Worm (Caenorhabditis elegans) whole organism, L1 larva: ENCODE measurements around the gene C50C3.5.

Experiments used
- C16A3.4 ChIP-seq: fragments of 150-350 bp; optimal IDR thresholded peaks from 2 replicates; lab custom pipeline; 2014; ENCODE audit warnings: missing biosample characterization, missing genetic modification characterization
- C34B4.2 ChIP-seq: sonication (generic microtip); optimal IDR thresholded peaks from 2 replicates; lab custom pipeline; 2017; ENCODE audit warnings: mild to moderate bottlenecking, missing genetic modification characterization, missing compliant biosample characterization
- Y116A8C.19 ChIP-seq: sonication (generic microtip); optimal IDR thresholded peaks from 2 replicates; lab custom pipeline; 2016; ENCODE audit warnings: missing compliant biosample characterization, missing genetic modification characterization, borderline replicate concordance
- aly-2 ChIP-seq: fragments of 150-350 bp; optimal IDR thresholded peaks from 2 replicates; lab custom pipeline; 2014; ENCODE audit warnings: missing biosample characterization, missing genetic modification characterization
- ama-1 ChIP-seq: fragments of 150-350 bp; optimal IDR thresholded peaks from 2 replicates; lab custom pipeline; 2014
- blmp-1 ChIP-seq: fragments of 150-350 bp; optimal IDR thresholded peaks from 2 replicates; lab custom pipeline; 2014; ENCODE audit warnings: missing biosample characterization, missing genetic modification characterization
- dsc-1 ChIP-seq: sonication (generic microtip); optimal IDR thresholded peaks from 2 replicates; lab custom pipeline; 2016; ENCODE audit warnings: mild to moderate bottlenecking, missing genetic modification characterization, missing compliant biosample characterization
- efl-1 ChIP-seq, 4 experiments: fragments of 150-350 bp; optimal IDR thresholded peaks in 3 of 4; peaks in 1 of 4; 1 replicate in 1 of 4; 2 replicates in 3 of 4; lab custom pipeline; 2014; ENCODE audit warnings: missing biosample characterization in 2 of 4, missing genetic modification characterization in 2 of 4, missing genetic modification reagents in 2 of 4
- egl-13 ChIP-seq: sonication (generic microtip); optimal IDR thresholded peaks from 2 replicates; lab custom pipeline; 2016; ENCODE audit warnings: missing genotype, missing genetic modification reagents, missing genetic modification characterization, missing compliant biosample characterization
- elt-3 ChIP-seq, 6 experiments: fragments of 150-350 bp in 1 of 6; sonication (generic microtip); optimal IDR thresholded peaks; 2 replicates each; lab custom pipeline; 2017 to 2018; ENCODE audit warnings: missing biosample characterization in 6 of 6, missing genetic modification characterization in 6 of 6, inconsistent platforms in 1 of 6
- fkh-8 ChIP-seq: sonication (generic microtip); optimal IDR thresholded peaks from 2 replicates; lab custom pipeline; 2016; ENCODE audit warnings: mild to moderate bottlenecking, missing genetic modification characterization, missing compliant biosample characterization
- isw-1 ChIP-seq: fragments of 200-800 bp; sonication (Bioruptor generic); IDR thresholded peaks from 2 replicates; pipeline ENCODE4 v1.3.6; 2022; ENCODE audit warnings: missing genetic modification characterization, missing compliant biosample characterization
- jun-1 ChIP-seq: fragments of 150-350 bp; optimal IDR thresholded peaks from 2 replicates; lab custom pipeline; 2014; ENCODE audit warnings: missing biosample characterization, missing genetic modification reagents, missing genetic modification characterization
- lin-14 ChIP-seq: fragments of 200-800 bp; sonication (Bioruptor generic); optimal IDR thresholded peaks from 2 replicates; lab custom pipeline; 2018; ENCODE audit warnings: mild to moderate bottlenecking, missing genetic modification characterization, moderate library complexity, missing compliant biosample characterization
- lin-15B ChIP-seq: fragments of 150-350 bp; sonication (generic microtip); optimal IDR thresholded peaks from 3 replicates; lab custom pipeline; 2014; ENCODE audit warnings: missing biosample characterization, missing genetic modification characterization
- lin-35 ChIP-seq, 2 experiments: fragments of 150-350 bp; optimal IDR thresholded peaks; 2 replicates each; lab custom pipeline; 2014; ENCODE audit warnings: missing biosample characterization in 2 of 2, missing genetic modification characterization in 2 of 2, missing genetic modification reagents in 2 of 2
- lir-3 ChIP-seq: sonication (generic microtip); optimal IDR thresholded peaks from 2 replicates; lab custom pipeline; 2016; ENCODE audit warnings: mild to moderate bottlenecking, missing genetic modification characterization, moderate library complexity, missing compliant biosample characterization; ENCODE audit not compliant: poor library complexity
- lsy-2 ChIP-seq, 2 experiments: fragments of 150-350 bp; optimal IDR thresholded peaks; 2 replicates each; lab custom pipeline; 2014; ENCODE audit warnings: missing biosample characterization in 2 of 2, missing genetic modification characterization in 2 of 2
- mab-9 ChIP-seq: fragments of 200-800 bp; sonication (Bioruptor generic); IDR thresholded peaks from 2 replicates; pipeline ENCODE4 v1.3.6; 2022; ENCODE audit warnings: missing genetic modification reagents, missing genetic modification characterization, missing compliant biosample characterization
- mdl-1 ChIP-seq, 2 experiments: fragments of 150-350 bp; optimal IDR thresholded peaks; 2 replicates each; lab custom pipeline; 2014 to 2017; ENCODE audit warnings: missing biosample characterization in 2 of 2, missing genetic modification characterization in 2 of 2, inconsistent platforms in 1 of 2
- nhr-237 ChIP-seq: fragments of 150-350 bp; optimal IDR thresholded peaks from 2 replicates; lab custom pipeline; 2014; ENCODE audit warnings: missing biosample characterization, missing genetic modification characterization
- nhr-76 ChIP-seq: sonication (generic microtip); optimal IDR thresholded peaks from 2 replicates; lab custom pipeline; 2017; ENCODE audit warnings: missing biosample characterization, missing genetic modification characterization
- nhr-84 ChIP-seq: sonication (generic microtip); optimal IDR thresholded peaks from 2 replicates; lab custom pipeline; 2017; ENCODE audit warnings: missing biosample characterization, missing genetic modification characterization
- nhr-90 ChIP-seq: sonication (generic microtip); optimal IDR thresholded peaks from 2 replicates; lab custom pipeline; 2016; ENCODE audit warnings: mild to moderate bottlenecking, missing genetic modification characterization, missing compliant biosample characterization; ENCODE audit not compliant: poor library complexity
- pax-3 ChIP-seq: fragments of 200-800 bp; sonication (Bioruptor generic); optimal IDR thresholded peaks from 2 replicates; lab custom pipeline; 2018; ENCODE audit warnings: mild to moderate bottlenecking, missing genetic modification characterization, moderate library complexity, missing compliant biosample characterization
- pqm-1 ChIP-seq: sonication (generic microtip); optimal IDR thresholded peaks from 3 replicates; lab custom pipeline; 2017; ENCODE audit warnings: missing biosample characterization, missing genetic modification characterization
- skn-1 ChIP-seq: fragments of 150-350 bp; optimal IDR thresholded peaks from 2 replicates; lab custom pipeline; 2014; ENCODE audit warnings: missing biosample characterization, missing genetic modification characterization
- tbx-2 ChIP-seq: sonication (generic microtip); optimal IDR thresholded peaks from 2 replicates; lab custom pipeline; 2016; ENCODE audit warnings: missing genetic modification characterization, missing compliant biosample characterization
- unc-86 ChIP-seq: sonication (generic microtip); optimal IDR thresholded peaks from 2 replicates; lab custom pipeline; 2016; ENCODE audit warnings: missing genetic modification characterization, missing compliant biosample characterization
- vab-15 ChIP-seq: sonication (generic microtip); optimal IDR thresholded peaks from 2 replicates; lab custom pipeline; 2017; ENCODE audit warnings: missing genotype, mild to moderate bottlenecking, missing genetic modification characterization, missing compliant biosample characterization
- xbp-1 ChIP-seq: sonication (generic microtip); optimal IDR thresholded peaks from 2 replicates; lab custom pipeline; 2016; ENCODE audit warnings: missing genetic modification characterization, missing compliant biosample characterization
- zip-4 ChIP-seq: fragments of 200-800 bp; sonication (Bioruptor generic); optimal IDR thresholded peaks from 2 replicates; lab custom pipeline; 2018; ENCODE audit warnings: mild to moderate bottlenecking, missing genetic modification characterization, moderate library complexity, missing compliant biosample characterization
- ztf-11 ChIP-seq, 2 experiments: sonication (generic microtip); optimal IDR thresholded peaks; 2 replicates each; lab custom pipeline; 2016 to 2017; ENCODE audit warnings: missing genetic modification characterization in 2 of 2, missing biosample characterization in 1 of 2, missing compliant biosample characterization in 1 of 2
- ztf-4 ChIP-seq: fragments of 150-350 bp; optimal IDR thresholded peaks from 2 replicates; lab custom pipeline; 2014; ENCODE audit warnings: missing biosample characterization, missing genetic modification characterization

The C50C3.5 gene

DNA sequence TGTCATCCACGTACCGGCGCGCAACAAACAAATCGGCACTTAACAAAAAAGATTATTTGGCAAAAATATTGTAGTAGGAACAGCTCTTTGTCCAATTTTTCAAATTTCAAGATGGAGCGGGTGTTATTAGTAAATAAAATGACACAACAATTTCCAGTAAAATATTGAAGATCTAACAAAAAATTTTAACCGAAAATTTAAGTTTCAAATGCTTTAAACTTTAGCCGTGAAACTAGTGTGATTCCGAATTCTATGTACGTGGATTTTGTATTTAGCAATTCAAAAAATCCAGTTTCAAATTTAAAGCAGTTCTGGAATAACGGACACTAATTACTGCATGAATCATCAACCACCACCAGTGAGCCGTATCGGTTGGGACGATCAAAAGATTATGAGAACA, 23.7 kb downstream of the C50C3.5 start, which contains the start of gene snb-5:
Gene snb-5 (plus strand): TSS at position 301 of the 400 bp plus-strand sequence.
- TF ChIP-seq lir-3 (tag; lab: Kevin White, UChicago) (no peak), lsy-2 (tag; optimal IDR thresholded peaks at IDR 0.05; lab: Kevin White, UChicago) (no peak), ama-1 (lab: Kevin White, UChicago) (no peak), zip-4 (no peak), efl-1 (optimal IDR thresholded peaks at IDR 0.05; lab: Kevin White, UChicago) (no peak), efl-1 (GFP tag; optimal IDR thresholded peaks at IDR 0.05 in 1 of 2; lab: Kevin White, UChicago) (no peak), nhr-84 (tag; lab: Kevin White, UChicago) (no peak), C34B4.2 (no peak), isw-1 (no peak), egl-13 (no peak), fkh-8 (no peak), C16A3.4 (no peak), jun-1 (no peak), pax-3 (tag; lab: Kevin White, UChicago) (no peak), mab-9 (GFP tag; lab: Robert Waterston, UW) (no peak), ztf-4 (no peak), vab-15 (tag; lab: Kevin White, UChicago) (no peak), mdl-1 (tag; optimal IDR thresholded peaks at IDR 0.05; lab: Kevin White, UChicago) (no peak)

DNA sequence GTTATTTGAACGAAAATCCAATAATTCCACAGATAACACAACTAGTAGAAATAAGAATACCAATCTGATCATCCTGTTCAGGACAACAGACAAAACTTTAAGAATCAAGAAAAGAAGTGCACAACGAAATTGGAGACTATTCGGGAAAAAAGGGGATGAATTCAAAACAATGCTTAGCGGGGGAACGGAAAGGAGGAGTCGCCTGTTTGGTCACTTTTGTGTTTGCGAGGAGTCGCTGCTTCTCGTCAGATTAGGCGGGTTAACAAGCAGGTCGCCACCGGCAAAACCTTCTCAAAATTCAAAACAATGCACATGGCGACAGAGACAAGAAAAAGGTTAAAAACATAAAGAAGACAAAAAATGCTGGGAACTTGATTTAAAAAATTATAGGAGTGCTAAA, 30.8 kb downstream of the C50C3.5 start, which contains the start of gene C30A5.10:
Gene C30A5.10 (minus strand): TSS at position 101 of the 400 bp plus-strand sequence.
- TF ChIP-seq nhr-237 (no peak), mab-9 (GFP tag; lab: Robert Waterston, UW) (no peak), skn-1 (tag; lab: Kevin White, UChicago) (no peak), nhr-76 (tag; lab: Kevin White, UChicago) (no peak), efl-1 (optimal IDR thresholded peaks at IDR 0.05; lab: Kevin White, UChicago) (no peak), efl-1 (GFP tag; optimal IDR thresholded peaks at IDR 0.05 in 1 of 2; lab: Kevin White, UChicago) (no peak), pqm-1 (no peak), lin-35 (GFP tag; optimal IDR thresholded peaks at IDR 0.05; lab: Kevin White, UChicago) (no peak), xbp-1 (tag; lab: Kevin White, UChicago) (no peak)

DNA sequence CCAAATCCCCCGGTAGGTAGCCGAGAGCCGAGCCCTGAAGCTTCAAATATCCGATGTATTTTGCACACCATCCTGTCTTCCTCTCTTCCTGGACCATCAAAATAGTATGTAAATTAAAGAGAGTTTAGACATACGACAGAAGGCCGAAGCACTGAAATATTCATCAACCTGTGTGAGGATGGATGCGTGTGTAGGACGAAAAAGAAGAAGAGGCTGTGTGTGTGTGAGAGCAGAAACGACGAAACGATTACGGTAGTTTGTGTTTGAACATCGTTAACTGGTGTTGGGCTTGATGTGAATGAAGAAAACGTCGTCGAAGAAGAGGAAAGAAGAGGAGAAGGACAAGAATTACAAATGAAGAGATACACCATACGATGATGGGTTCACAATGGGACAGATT, 32.5 kb downstream of the C50C3.5 start:
- TF ChIP-seq nhr-90 (tag; lab: Kevin White, UChicago) (no peak), egl-13 (peak; percentile 36), Y116A8C.19 (no peak), lsy-2 (tag; optimal IDR thresholded peaks at IDR 0.05; lab: Kevin White, UChicago) (peak in 1 of 2 experiments; percentile 61), lin-14 (GFP tag; lab: Kevin White, UChicago) (peak; percentile 41), unc-86 (peak; percentile 97)

DNA sequence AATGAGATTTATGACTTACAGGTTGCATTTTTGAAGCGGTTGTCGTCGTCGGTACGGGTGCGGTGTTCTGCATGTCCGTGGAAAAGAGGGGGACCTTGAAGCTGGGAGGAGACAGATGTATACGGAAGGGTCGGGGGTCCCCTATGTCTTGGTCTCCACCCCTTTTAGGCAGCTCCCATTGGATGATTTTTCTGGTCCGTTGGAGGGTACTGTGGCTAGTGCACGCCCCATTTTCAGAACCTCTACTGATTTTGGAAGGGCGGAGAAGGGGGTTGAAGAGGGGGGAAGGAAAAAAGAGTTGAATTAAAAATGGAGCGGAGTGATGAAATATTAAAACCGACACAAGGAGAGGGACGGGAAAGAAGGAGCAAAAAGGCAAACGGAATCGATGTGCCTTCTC, 37.2 kb downstream of the C50C3.5 start, which contains the start of gene unc-86:
Gene unc-86 (minus strand): TSS at position 113 of the 400 bp plus-strand sequence.
- TF ChIP-seq lin-14 (GFP tag; lab: Kevin White, UChicago) (peak; percentile 4), aly-2 (tag; lab: Kevin White, UChicago) (no peak), lsy-2 (tag; optimal IDR thresholded peaks at IDR 0.05; lab: Kevin White, UChicago) (peak in 1 of 2 experiments; percentile 31), unc-86 (peak; percentile 86)

DNA sequence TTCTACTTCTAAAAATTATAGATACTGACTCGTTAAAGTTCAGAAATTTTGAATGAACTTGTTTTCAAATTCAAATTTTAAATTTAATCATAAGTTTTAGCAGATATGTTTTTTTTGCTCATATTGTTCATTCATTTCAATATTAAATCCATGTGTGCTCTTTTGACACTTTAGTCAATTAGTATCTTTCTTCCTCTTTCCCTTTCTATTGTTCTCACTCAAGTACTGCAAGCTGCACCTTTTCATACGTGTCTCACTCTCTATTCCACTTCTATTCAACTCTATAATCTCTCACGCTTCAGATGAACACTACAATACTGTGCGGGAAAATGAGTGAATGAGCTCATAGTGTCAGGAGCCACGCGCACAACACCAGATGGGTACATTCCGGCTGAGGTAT, 38.9 kb downstream of the C50C3.5 start, which contains the start of gene C30A5.16:
Gene C30A5.16 (plus strand): TSS at position 301 of the 400 bp plus-strand sequence.
- TF ChIP-seq dsc-1 (peak; percentile 11), efl-1 (optimal IDR thresholded peaks at IDR 0.05; lab: Kevin White, UChicago) (no peak), efl-1 (GFP tag; optimal IDR thresholded peaks at IDR 0.05 in 1 of 2; lab: Kevin White, UChicago) (peak in 1 of 2 experiments; percentile 34), lin-15B (tag; lab: Kevin White, UChicago) (no peak)

DNA sequence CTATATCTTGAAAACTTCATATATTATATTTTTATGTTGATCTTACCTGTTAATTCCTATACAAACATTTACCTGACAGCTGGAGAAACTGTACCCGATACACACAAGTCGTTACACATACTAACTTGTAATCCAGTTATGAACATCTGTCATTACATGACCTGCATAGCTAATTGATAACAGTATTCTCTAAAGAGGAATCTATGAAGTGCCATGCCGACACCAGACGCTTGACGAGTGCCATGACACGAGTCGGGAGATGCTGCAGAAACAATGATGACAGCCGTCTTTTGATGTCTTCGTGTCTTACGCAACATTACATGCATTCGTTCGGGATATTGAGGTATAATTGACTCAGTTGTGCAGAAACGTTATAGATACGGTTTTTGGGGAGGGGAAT, 41.1 kb downstream of the C50C3.5 start:
- no peak for TF ChIP-seq elt-3 (tag; optimal IDR thresholded peaks at IDR 0.05; lab: Kevin White, UChicago)
- no peak for TF ChIP-seq C16A3.4
- peak in 1 of 2 experiments; percentile 57 for TF ChIP-seq ztf-11 (tag; optimal IDR thresholded peaks at IDR 0.05; lab: Kevin White, UChicago)
- TF ChIP-seq unc-86, result peak; percentile 79
- peak; percentile 6 for TF ChIP-seq tbx-2 (tag; lab: Kevin White, UChicago)
- TF ChIP-seq blmp-1 (tag; lab: Kevin White, UChicago), result no peak
